Fruit fly (Drosophila melanogaster): ENCODE data around the gene amrt.
A peak's percentile ranks its signal among the peaks of the same experiment; 100 is the strongest.

The amrt gene

dm6 chrX:13753775-13754174, 28.5 kb upstream of the amrt start:
- TF ChIP-seq Snoo (tag; optimal IDR thresholded peaks at IDR 0.05) (no peak), CG9948 (tag; optimal IDR thresholded peaks at IDR 0.05) (no peak), CG32121 (GFP tag; IDR thresholded peaks at IDR 0.05) (no peak), D1 (tag; optimal IDR thresholded peaks at IDR 0.05) (no peak), CG12605 (GFP tag; IDR thresholded peaks at IDR 0.05) (no peak), CG14655 (GFP tag; optimal IDR thresholded peaks at IDR 0.05) (no peak), Ets98B (GFP tag; IDR thresholded peaks at IDR 0.05) (no peak), CG34367 (tag; optimal IDR thresholded peaks at IDR 0.05) (no peak), Pif1A (GFP tag; optimal IDR thresholded peaks at IDR 0.05) (no peak), EcR (GFP tag; optimal IDR thresholded peaks at IDR 0.05) (no peak), fd96Ca (GFP tag; IDR thresholded peaks at IDR 0.05) (no peak), CG4496 (GFP tag; IDR thresholded peaks at IDR 0.05) (no peak), CG8159 (tag; optimal IDR thresholded peaks at IDR 0.05) (no peak), CG13204 (GFP tag; optimal IDR thresholded peaks at IDR 0.05) (no peak)

dm6 chrX:13754476-13754875, 27.8 kb upstream of the amrt start:
- TF ChIP-seq CG8301 (tag; optimal IDR thresholded peaks at IDR 0.05) (peak; percentile 49), CG32121 (GFP tag; IDR thresholded peaks at IDR 0.05) (no peak; the same call in 1 of the 2 replicates), CG34367 (tag; optimal IDR thresholded peaks at IDR 0.05) (peak; percentile 55), CG12605 (GFP tag; IDR thresholded peaks at IDR 0.05) (peak; percentile 85), CG4496 (GFP tag; IDR thresholded peaks at IDR 0.05) (peak; percentile 76; the same call in 1 of the 3 replicates), gl (tag; optimal IDR thresholded peaks at IDR 0.05) (peak; percentile 73), CG15710 (tag; optimal IDR thresholded peaks at IDR 0.05) (peak; percentile 55), CG13204 (GFP tag; optimal IDR thresholded peaks at IDR 0.05) (peak; percentile 44), Snoo (tag; optimal IDR thresholded peaks at IDR 0.05) (peak; percentile 34), CG8159 (tag; optimal IDR thresholded peaks at IDR 0.05) (peak; percentile 29), fd96Ca (GFP tag; IDR thresholded peaks at IDR 0.05) (peak; percentile 53; the same call in 2 of the 3 replicates), D1 (tag; optimal IDR thresholded peaks at IDR 0.05) (no peak), rn (GFP tag; IDR thresholded peaks at IDR 0.05) (no peak), Pif1A (GFP tag; optimal IDR thresholded peaks at IDR 0.05) (peak; percentile 25), CG9948 (tag; optimal IDR thresholded peaks at IDR 0.05) (peak; percentile 13), CG10348 (GFP tag; IDR thresholded peaks at IDR 0.05) (no peak), Ets98B (GFP tag; IDR thresholded peaks at IDR 0.05) (peak; percentile 63; the same call in 1 of the 2 replicates), CG14655 (GFP tag; optimal IDR thresholded peaks at IDR 0.05) (peak; percentile 46), CG17806 (tag; optimal IDR thresholded peaks at IDR 0.05) (peak; percentile 17), Pif1B (GFP tag; optimal IDR thresholded peaks at IDR 0.05) (no peak), EcR (GFP tag; optimal IDR thresholded peaks at IDR 0.05) (no peak)

- TF ChIP-seq CG32121 (GFP tag; IDR thresholded peaks at IDR 0.05) (peak; percentile 42; the same call in 1 of the 2 replicates), CG10348 (GFP tag; IDR thresholded peaks at IDR 0.05) (no peak), CG4496 (GFP tag; IDR thresholded peaks at IDR 0.05) (peak; percentile 67; the same call in 2 of the 3 replicates), CG14655 (GFP tag; optimal IDR thresholded peaks at IDR 0.05) (peak; percentile 64), fd96Ca (GFP tag; IDR thresholded peaks at IDR 0.05) (peak; percentile 34; the same call in 1 of the 3 replicates), CG17806 (tag; optimal IDR thresholded peaks at IDR 0.05) (peak; percentile 27), CG12605 (GFP tag; IDR thresholded peaks at IDR 0.05) (peak; percentile 40; the same call in 1 of the 2 replicates), EcR (GFP tag; optimal IDR thresholded peaks at IDR 0.05) (peak; percentile 78), CG9948 (tag; optimal IDR thresholded peaks at IDR 0.05) (peak; percentile 38), CG8301 (tag; optimal IDR thresholded peaks at IDR 0.05) (peak; percentile 16), CG34367 (tag; optimal IDR thresholded peaks at IDR 0.05) (peak; percentile 74), rn (GFP tag; IDR thresholded peaks at IDR 0.05) (0 out of 2 replicates have a peak, but pooled peaks have one; percentile 19), gl (tag; optimal IDR thresholded peaks at IDR 0.05) (peak; percentile 83), Pif1A (GFP tag; optimal IDR thresholded peaks at IDR 0.05) (peak; percentile 80), Ets98B (GFP tag; IDR thresholded peaks at IDR 0.05) (peak; percentile 28; the same call in 1 of the 2 replicates), Snoo (tag; optimal IDR thresholded peaks at IDR 0.05) (no peak), CG8159 (tag; optimal IDR thresholded peaks at IDR 0.05) (peak; percentile 56), CG13204 (GFP tag; optimal IDR thresholded peaks at IDR 0.05) (peak; percentile 48), D1 (tag; optimal IDR thresholded peaks at IDR 0.05) (peak; percentile 42), Pif1B (GFP tag; optimal IDR thresholded peaks at IDR 0.05) (peak; percentile 34), CG15710 (tag; optimal IDR thresholded peaks at IDR 0.05) (peak; percentile 43)
Observed at dm6 chrX:13755152-13755557, 27.1 kb upstream of the amrt start, which contains the start of gene Pdcd4. Gene Pdcd4, minus strand, starts transcription at chrX:13755406.

dm6 chrX:13756776-13757312, 25.4 kb upstream of the amrt start, which contains the start of the genes CG32625 and Rtc1:
Gene CG32625, minus strand, starts transcription at chrX:13756826.
Gene Rtc1, plus strand, starts transcription at chrX:13757179.
- TF ChIP-seq CG15710 (tag; optimal IDR thresholded peaks at IDR 0.05) = peak; percentile 20
- TF ChIP-seq Pif1A (GFP tag; optimal IDR thresholded peaks at IDR 0.05) = peak; percentile 2
- peak; percentile 42; the same call in 1 of the 2 replicates for TF ChIP-seq Ets98B (GFP tag; IDR thresholded peaks at IDR 0.05)
- no peak for TF ChIP-seq CG14655 (GFP tag; optimal IDR thresholded peaks at IDR 0.05)
- no peak for TF ChIP-seq CG10348 (GFP tag; IDR thresholded peaks at IDR 0.05)
- peak; percentile 7 for TF ChIP-seq CG8159 (tag; optimal IDR thresholded peaks at IDR 0.05)
- TF ChIP-seq CG17806 (tag; optimal IDR thresholded peaks at IDR 0.05) = peak; percentile 24

dm6 chrX:13758989-13759549, 23.2 kb upstream of the amrt start, which contains the start of gene Yp3:
Gene Yp3, plus strand, starts transcription at chrX:13759546.
- TF ChIP-seq rn (GFP tag; IDR thresholded peaks at IDR 0.05) (no peak), CG32121 (GFP tag; IDR thresholded peaks at IDR 0.05) (no peak), Snoo (tag; optimal IDR thresholded peaks at IDR 0.05) (no peak), EcR (GFP tag; optimal IDR thresholded peaks at IDR 0.05) (no peak), gl (tag; optimal IDR thresholded peaks at IDR 0.05) (no peak), CG15710 (tag; optimal IDR thresholded peaks at IDR 0.05) (no peak), CG17806 (tag; optimal IDR thresholded peaks at IDR 0.05) (no peak), Pif1A (GFP tag; optimal IDR thresholded peaks at IDR 0.05) (no peak), CG8159 (tag; optimal IDR thresholded peaks at IDR 0.05) (no peak), CG12605 (GFP tag; IDR thresholded peaks at IDR 0.05) (no peak)

All from whole organism, pupa.